Worm (Caenorhabditis elegans) whole organism, early embryonic: ENCODE data around the gene ptr-24.

Source experiments
- F13C5.2 ChIP-seq: sonication (generic microtip); optimal IDR thresholded peaks from 2 replicates; lab custom pipeline; 2017; ENCODE audit warnings: mild to moderate bottlenecking, missing genetic modification characterization, inconsistent platforms, missing compliant biosample characterization
- aly-1 ChIP-seq: sonication (generic microtip); optimal IDR thresholded peaks from 2 replicates; lab custom pipeline; 2016; ENCODE audit warnings: missing genetic modification characterization, missing compliant biosample characterization
- ama-1 ChIP-seq: fragments of 150-350 bp; optimal IDR thresholded peaks from 2 replicates; lab custom pipeline; 2014
- ceh-13 ChIP-seq: fragments of 200-800 bp; sonication (Bioruptor generic); optimal IDR thresholded peaks from 2 replicates; lab custom pipeline; 2018; ENCODE audit warnings: mild to moderate bottlenecking, missing genetic modification characterization, missing compliant biosample characterization
- ets-7 ChIP-seq: sonication (generic microtip); optimal IDR thresholded peaks from 2 replicates; lab custom pipeline; 2016; ENCODE audit warnings: missing genotype, missing genetic modification characterization, missing compliant biosample characterization
- hmbx-1 ChIP-seq: sonication (generic microtip); optimal IDR thresholded peaks from 2 replicates; lab custom pipeline; 2016; ENCODE audit warnings: mild to moderate bottlenecking, missing genetic modification characterization, missing compliant biosample characterization

DNA sequence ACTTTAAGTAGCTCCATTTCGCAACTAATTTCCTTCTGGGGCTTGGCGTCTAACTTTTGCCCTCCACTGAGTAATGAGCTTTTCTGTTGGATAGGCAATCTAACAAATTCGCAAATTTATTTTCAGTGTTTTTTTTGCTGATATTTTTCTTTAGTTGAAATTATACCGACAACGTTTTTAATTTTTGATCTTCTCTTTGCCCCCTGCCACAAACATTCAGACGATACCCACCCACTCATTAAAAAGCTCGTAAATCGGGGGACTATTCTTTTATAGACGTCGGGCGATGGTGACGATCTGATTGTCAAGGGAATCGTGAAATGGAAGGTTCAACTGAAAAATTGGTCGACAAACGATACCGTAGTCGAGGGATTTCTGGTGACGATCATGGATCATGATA is 14.1 kb upstream of the ptr-24 start:
- TF ChIP-seq ceh-13 (GFP tag; lab: Kevin White, UChicago) (no peak), F13C5.2 (tag; lab: Kevin White, UChicago) (no peak), ets-7 (tag; lab: Kevin White, UChicago) (no peak), hmbx-1 (tag; lab: Kevin White, UChicago) (no peak), ama-1 (lab: Kevin White, UChicago) (no peak), aly-1 (tag; lab: Kevin White, UChicago) (no peak)
